Fruit fly (Drosophila melanogaster): Measurements from ENCODE around the gene CG1628.

- TF ChIP-seq CG8119 (GFP tag; IDR thresholded peaks at IDR 0.05): peak; percentile 66; the same call in 2 of the 3 replicates
- peak; percentile 17 for TF ChIP-seq Lpt (GFP tag; optimal IDR thresholded peaks at IDR 0.05)
- no peak for TF ChIP-seq acj6 (GFP tag; optimal IDR thresholded peaks at IDR 0.05)
- no peak for TF ChIP-seq OdsH (GFP tag; optimal IDR thresholded peaks at IDR 0.05)
- TF ChIP-seq Blimp-1 (GFP tag; optimal IDR thresholded peaks at IDR 0.05): no peak
- TF ChIP-seq lz (GFP tag; optimal IDR thresholded peaks at IDR 0.05): no peak
- no peak for TF ChIP-seq fd85E (GFP tag; optimal IDR thresholded peaks at IDR 0.05)
- TF ChIP-seq CG8632 (GFP tag; optimal IDR thresholded peaks at IDR 0.05): no peak
- TF ChIP-seq dsx (GFP tag; optimal IDR thresholded peaks at IDR 0.05; ENCODE audit: poor library complexity, severe bottlenecking): no peak
Measured at dm6 chrX:10558060-10558459, 44.5 kb downstream of the CG1628 start.
